ENCODE assay signal across 3 worm cellular contexts in the genomic region with DNA sequence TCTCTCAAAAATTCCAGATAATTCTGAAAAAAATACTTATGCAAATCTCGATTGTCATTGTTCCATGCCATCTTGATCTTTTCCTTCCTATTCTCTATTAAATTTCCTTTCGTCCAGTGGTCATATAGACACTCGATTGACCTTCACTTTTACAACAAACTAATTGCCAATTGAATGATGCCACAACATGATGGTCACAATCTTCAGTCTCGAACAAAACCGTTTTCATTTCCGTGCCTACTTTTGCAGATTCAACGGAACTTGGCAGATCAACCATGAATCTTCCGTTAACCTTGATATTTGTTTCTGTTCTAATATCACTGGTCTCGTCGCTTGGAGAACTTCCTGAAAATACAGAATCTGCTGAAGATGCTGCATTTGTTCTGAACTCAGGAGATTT.
TF ChIP-seq lines count a peak whose summit lies in the region.

A gene (plus strand): TSS at position 250 of the 400 bp plus-strand sequence.

TF ChIP-seq in whole organism, L1 larva, 84 proteins besides CTCF, POLR2A, EP300 and RAD21:
- TF ChIP-seq pag-3 (tag; optimal IDR thresholded peaks at IDR 0.05; lab: Kevin White, UChicago; ENCODE audit: borderline replicate concordance, insufficient read depth) (peak; percentile 27), hlh-17 (GFP tag; optimal IDR thresholded peaks at IDR 0.05; lab: Kevin White, UChicago; ENCODE audit: borderline replicate concordance) (no peak), unc-30 (tag; optimal IDR thresholded peaks at IDR 0.05; lab: Kevin White, UChicago) (no peak), tbx-2 (tag; optimal IDR thresholded peaks at IDR 0.05; lab: Kevin White, UChicago) (no peak), unc-86 (tag; optimal IDR thresholded peaks at IDR 0.05; lab: Kevin White, UChicago) (no peak), jun-1 (tag; optimal IDR thresholded peaks at IDR 0.05; lab: Kevin White, UChicago) (no peak), unc-62 (GFP tag; optimal IDR thresholded peaks at IDR 0.05; lab: Kevin White, UChicago) (no peak), snu-23 (GFP tag; optimal IDR thresholded peaks at IDR 0.05; lab: Kevin White, UChicago) (no peak), nhr-85 (tag; lab: Kevin White, UChicago) (peak; percentile 75), unc-98 (GFP tag; IDR thresholded peaks at IDR 0.05; lab: Robert Waterston, UW) (no peak), blmp-1 (tag; optimal IDR thresholded peaks at IDR 0.05; lab: Kevin White, UChicago) (peak; percentile 50), lin-14 (GFP tag; optimal IDR thresholded peaks at IDR 0.05; lab: Kevin White, UChicago) (peak; percentile 59)

TF ChIP-seq in whole organism, L2 larva, 48 proteins besides CTCF, POLR2A, EP300 and RAD21:
- peak; percentile 21 for TF ChIP-seq nhr-25 (tag; optimal IDR thresholded peaks at IDR 0.05; lab: Kevin White, UChicago)
- no peak for TF ChIP-seq lsy-2 (tag; optimal IDR thresholded peaks at IDR 0.05; lab: Kevin White, UChicago)
- no peak for TF ChIP-seq sma-3 (GFP tag; optimal IDR thresholded peaks at IDR 0.05; lab: Kevin White, UChicago)
- TF ChIP-seq egl-27 (tag; optimal IDR thresholded peaks at IDR 0.05; lab: Kevin White, UChicago) = no peak
- TF ChIP-seq alr-1 (tag; optimal IDR thresholded peaks at IDR 0.05; lab: Kevin White, UChicago) = no peak
- TF ChIP-seq aly-2 (tag; optimal IDR thresholded peaks at IDR 0.05; lab: Kevin White, UChicago) = no peak
- TF ChIP-seq blmp-1 (tag; optimal IDR thresholded peaks at IDR 0.05; lab: Kevin White, UChicago; ENCODE audit: insufficient read depth) = peak; percentile 15

TF ChIP-seq in whole organism, L3 larva, 47 proteins besides CTCF, POLR2A, EP300 and RAD21:
- no peak for TF ChIP-seq unc-62 (GFP tag; optimal IDR thresholded peaks at IDR 0.05; lab: Kevin White, UChicago)
- TF ChIP-seq fkh-10 (GFP tag; optimal IDR thresholded peaks at IDR 0.05; lab: Kevin White, UChicago) = no peak
- peak; percentile 8 for TF ChIP-seq nhr-25 (tag; optimal IDR thresholded peaks at IDR 0.05; lab: Kevin White, UChicago)
- no peak for TF ChIP-seq tbx-2 (tag; optimal IDR thresholded peaks at IDR 0.05; lab: Kevin White, UChicago)
- no peak for TF ChIP-seq ama-1 (optimal IDR thresholded peaks at IDR 0.05; lab: Kevin White, UChicago)
- TF ChIP-seq nhr-237 (tag; optimal IDR thresholded peaks at IDR 0.05; lab: Kevin White, UChicago) = no peak
- no peak for TF ChIP-seq nhr-43 (tag; optimal IDR thresholded peaks at IDR 0.05; lab: Kevin White, UChicago; ENCODE audit: poor library complexity, severe bottlenecking)
